Fruit fly (Drosophila melanogaster) whole organism, embryonic: ENCODE measurements around the gene kat-60L1.

Experiments
- Ada2b ChIP-seq: fragments of 200-800 bp; sonication (Bioruptor generic); IDR thresholded peaks from 2 replicates; pipeline ENCODE4 v1.3.6; 2022; ENCODE audit warnings: missing biosample characterization, missing genetic modification characterization
- Awh ChIP-seq: fragments of 200-800 bp; sonication (Bioruptor generic); IDR thresholded peaks from 2 replicates; pipeline ENCODE4, ENCODE4 v1.3.6; 2022; ENCODE audit warnings: missing biosample characterization, missing genetic modification characterization
- Bgb ChIP-seq: fragments of 200-800 bp; sonication (Bioruptor generic); IDR thresholded peaks from 2 replicates; pipeline ENCODE4 v1.3.6; 2022; ENCODE audit warnings: missing biosample characterization, missing genetic modification characterization; ENCODE audit not compliant: partially characterized antibody
- Blimp-1 ChIP-seq: fragments of 200-800 bp; sonication (Bioruptor generic); optimal IDR thresholded peaks from 3 replicates; lab custom pipeline; 2018; ENCODE audit warnings: missing biosample characterization, missing genetic modification characterization, mild to moderate bottlenecking, moderate library complexity, missing genetic modification reagents
- C15 ChIP-seq: fragments of 200-800 bp; sonication (Bioruptor generic); IDR thresholded peaks from 3 replicates; pipeline ENCODE4 v1.3.6; 2022; ENCODE audit warnings: missing biosample characterization, missing genetic modification characterization
- CG10543 ChIP-seq: fragments of 200-800 bp; sonication (Bioruptor generic); optimal IDR thresholded peaks from 3 replicates; lab custom pipeline; 2017; ENCODE audit warnings: missing biosample characterization, mild to moderate bottlenecking, missing genetic modification characterization, moderate library complexity
- CG10654 ChIP-seq: fragments of 200-800 bp; sonication (Bioruptor generic); optimal IDR thresholded peaks from 2 replicates; lab custom pipeline; 2016; ENCODE audit warnings: missing biosample characterization, missing genetic modification characterization
- CG11696 ChIP-seq: fragments of 200-800 bp; sonication (Bioruptor generic); IDR thresholded peaks from 2 replicates; pipeline ENCODE4 v1.3.6; 2022; ENCODE audit warnings: missing biosample characterization, missing genetic modification characterization
- CG13123 ChIP-seq: fragments of 200-800 bp; sonication (Bioruptor generic); optimal IDR thresholded peaks from 2 replicates; lab custom pipeline; 2016; ENCODE audit warnings: missing biosample characterization, missing genetic modification characterization
- CG13287 ChIP-seq: fragments of 200-800 bp; sonication (Bioruptor generic); IDR thresholded peaks from 2 replicates; pipeline ENCODE4 v1.3.6; 2022; ENCODE audit warnings: missing biosample characterization, missing genetic modification characterization; ENCODE audit not compliant: partially characterized antibody
- CG13775 ChIP-seq: fragments of 200-800 bp; sonication (Bioruptor generic); optimal IDR thresholded peaks from 3 replicates; lab custom pipeline; 2017; ENCODE audit warnings: missing biosample characterization, mild to moderate bottlenecking, missing genetic modification characterization
- CG14014 ChIP-seq: fragments of 200-800 bp; sonication (Bioruptor generic); IDR thresholded peaks from 2 replicates; pipeline ENCODE4 v1.3.6; 2022; ENCODE audit warnings: missing biosample characterization, missing genetic modification characterization
- CG14667 ChIP-seq: fragments of 200-800 bp; sonication (Bioruptor generic); IDR thresholded peaks from 2 replicates; pipeline ENCODE4 v1.3.6; 2022; ENCODE audit warnings: missing biosample characterization, missing genetic modification characterization
- CG14860 ChIP-seq: fragments of 200-800 bp; sonication (Bioruptor generic); IDR thresholded peaks from 3 replicates; pipeline ENCODE4 v1.3.6; 2022; ENCODE audit warnings: missing biosample characterization, missing genetic modification characterization; ENCODE audit not compliant: partially characterized antibody
- CG15696 ChIP-seq: fragments of 200-800 bp; sonication (Bioruptor generic); optimal IDR thresholded peaks from 2 replicates; lab custom pipeline; 2019; ENCODE audit warnings: missing biosample characterization, mild to moderate bottlenecking, missing genetic modification characterization, moderate library complexity
- CG2120 ChIP-seq: fragments of 200-800 bp; sonication (Bioruptor generic); optimal IDR thresholded peaks from 3 replicates; lab custom pipeline; 2016; ENCODE audit warnings: missing biosample characterization, missing genetic modification characterization
- CG2202 ChIP-seq: fragments of 200-800 bp; sonication (Bioruptor generic); optimal IDR thresholded peaks from 2 replicates; lab custom pipeline; 2018; ENCODE audit warnings: missing biosample characterization, mild to moderate bottlenecking, missing genetic modification characterization
- CG4617 ChIP-seq: fragments of 200-800 bp; sonication (Bioruptor generic); optimal IDR thresholded peaks from 3 replicates; lab custom pipeline; 2016; ENCODE audit warnings: missing biosample characterization, missing genetic modification characterization, borderline replicate concordance
- CG6689 ChIP-seq: fragments of 200-800 bp; sonication (Bioruptor generic); IDR thresholded peaks from 2 replicates; pipeline ENCODE4 v1.3.6; 2022; ENCODE audit warnings: missing biosample characterization, missing genetic modification characterization
- CG6854 ChIP-seq: fragments of 200-800 bp; sonication (Bioruptor generic); optimal IDR thresholded peaks from 3 replicates; lab custom pipeline; 2017; ENCODE audit warnings: missing biosample characterization, mild to moderate bottlenecking, missing genetic modification characterization
- CG7357 ChIP-seq: fragments of 200-800 bp; sonication (Bioruptor generic); IDR thresholded peaks from 3 replicates; pipeline ENCODE4 v1.3.6; 2022; ENCODE audit warnings: missing biosample characterization, missing genetic modification characterization
- CG7786 ChIP-seq: fragments of 200-800 bp; sonication (Bioruptor generic); optimal IDR thresholded peaks from 2 replicates; lab custom pipeline; 2016; ENCODE audit warnings: missing biosample characterization, missing genetic modification characterization
- CG7928 ChIP-seq: fragments of 200-800 bp; sonication (Bioruptor generic); optimal IDR thresholded peaks from 2 replicates; lab custom pipeline; 2017; ENCODE audit warnings: missing biosample characterization, mild to moderate bottlenecking, missing genetic modification characterization
- CG7963 ChIP-seq: fragments of 200-800 bp; sonication (Bioruptor generic); IDR thresholded peaks from 3 replicates; pipeline ENCODE4 v1.3.6; 2022; ENCODE audit warnings: missing biosample characterization, missing genetic modification characterization; ENCODE audit not compliant: partially characterized antibody
- CG8281 ChIP-seq: fragments of 200-800 bp; sonication (Bioruptor generic); optimal IDR thresholded peaks from 2 replicates; lab custom pipeline; 2018; ENCODE audit warnings: missing biosample characterization, mild to moderate bottlenecking, missing genetic modification characterization, moderate library complexity
- CTCF ChIP-seq: fragments of 200-800 bp; sonication (Bioruptor generic); optimal IDR thresholded peaks from 2 replicates; lab custom pipeline; 2017; ENCODE audit warnings: missing biosample characterization, mild to moderate bottlenecking, missing genetic modification characterization, moderate library complexity
- Ets65A ChIP-seq: fragments of 200-800 bp; sonication (Bioruptor generic); peaks from one replicate; lab custom pipeline; 2016; ENCODE audit warnings: missing biosample characterization, missing genetic modification characterization
- Fer2 ChIP-seq: fragments of 200-800 bp; sonication (Bioruptor generic); optimal IDR thresholded peaks from 2 replicates; lab custom pipeline; 2018; ENCODE audit warnings: missing biosample characterization, mild to moderate bottlenecking, missing genetic modification characterization, moderate library complexity
- Hr3 ChIP-seq: fragments of 200-800 bp; sonication (Bioruptor generic); optimal IDR thresholded peaks from 3 replicates; lab custom pipeline; 2016; ENCODE audit warnings: missing biosample characterization, missing genetic modification characterization
- Lpt ChIP-seq: fragments of >200 bp; optimal IDR thresholded peaks from 2 replicates; lab custom pipeline; 2018; ENCODE audit warnings: missing biosample characterization, missing genetic modification characterization
- NK7.1 ChIP-seq: fragments of 200-800 bp; sonication (Bioruptor generic); optimal IDR thresholded peaks from 3 replicates; lab custom pipeline; 2016; ENCODE audit warnings: missing biosample characterization, missing genetic modification characterization
- Rx ChIP-seq: fragments of 200-800 bp; sonication (Bioruptor generic); IDR thresholded peaks from 2 replicates; pipeline ENCODE4 v1.3.6; 2022; ENCODE audit warnings: missing biosample characterization, missing genetic modification characterization
- Sry-β ChIP-seq: fragments of 200-800 bp; sonication (Bioruptor generic); optimal IDR thresholded peaks from 2 replicates; lab custom pipeline; 2018; ENCODE audit warnings: missing biosample characterization, mild to moderate bottlenecking, missing genetic modification characterization, moderate library complexity
- abd-A ChIP-seq: fragments of 200-800 bp; sonication (Bioruptor generic); optimal IDR thresholded peaks from 3 replicates; lab custom pipeline; 2019; ENCODE audit warnings: missing biosample characterization, mild to moderate bottlenecking, missing genetic modification characterization, moderate library complexity
- ac ChIP-seq: fragments of 200-800 bp; sonication (Bioruptor generic); optimal IDR thresholded peaks from 3 replicates; lab custom pipeline; 2017; ENCODE audit warnings: missing biosample characterization, mild to moderate bottlenecking, missing genetic modification characterization
- az2 ChIP-seq: fragments of 200-800 bp; sonication (Bioruptor generic); optimal IDR thresholded peaks from 3 replicates; lab custom pipeline; 2016; ENCODE audit warnings: missing biosample characterization, missing genetic modification characterization
- ci ChIP-seq: fragments of 200-800 bp; sonication (Bioruptor generic); IDR thresholded peaks from 3 replicates; pipeline ENCODE4 v1.3.6; 2022; ENCODE audit warnings: missing biosample characterization, missing genetic modification characterization
- dati ChIP-seq: fragments of 200-800 bp; sonication (Bioruptor generic); IDR thresholded peaks from 2 replicates; pipeline ENCODE4 v1.3.6; 2022; ENCODE audit warnings: missing biosample characterization, missing genetic modification characterization
- dmrt99B ChIP-seq: fragments of 200-800 bp; sonication (Bioruptor generic); optimal IDR thresholded peaks from 2 replicates; lab custom pipeline; 2018; ENCODE audit warnings: missing biosample characterization, mild to moderate bottlenecking, missing genetic modification characterization, moderate library complexity
- dpn ChIP-seq, 2 experiments: fragments of 200-800 bp; sonication (Bioruptor generic); optimal IDR thresholded peaks; 3 replicates each; lab custom pipeline; 2016; ENCODE audit warnings: missing biosample characterization in 2 of 2, missing genetic modification characterization in 2 of 2
- ham ChIP-seq: fragments of 200-800 bp; sonication (Bioruptor generic); IDR thresholded peaks from 2 replicates; pipeline ENCODE4 v1.3.6; 2022; ENCODE audit warnings: missing biosample characterization, missing genetic modification characterization
- lbe ChIP-seq: fragments of 200-800 bp; sonication (Bioruptor generic); optimal IDR thresholded peaks from 2 replicates; lab custom pipeline; 2016; ENCODE audit warnings: missing biosample characterization, mild to moderate bottlenecking, missing genetic modification characterization
- lmd ChIP-seq: fragments of 200-800 bp; sonication (Bioruptor generic); IDR thresholded peaks from 2 replicates; pipeline ENCODE4 v1.3.6; 2022; ENCODE audit warnings: missing biosample characterization, missing genetic modification characterization
- run ChIP-seq: fragments of 200-800 bp; sonication (Bioruptor generic); optimal IDR thresholded peaks from 3 replicates; lab custom pipeline; 2018; ENCODE audit warnings: missing biosample characterization, mild to moderate bottlenecking, missing genetic modification characterization
- sug ChIP-seq: fragments of 200-800 bp; optimal IDR thresholded peaks from 2 replicates; lab custom pipeline; 2019; ENCODE audit warnings: missing biosample characterization, mild to moderate bottlenecking, missing genetic modification characterization, moderate library complexity
- tin ChIP-seq: fragments of 200-800 bp; sonication (Bioruptor generic); optimal IDR thresholded peaks from 3 replicates; lab custom pipeline; 2016; ENCODE audit warnings: missing biosample characterization, missing genetic modification characterization
- tna ChIP-seq: fragments of 200-800 bp; sonication (Bioruptor generic); IDR thresholded peaks from 2 replicates; pipeline ENCODE4 v1.3.6; 2022; ENCODE audit warnings: missing biosample characterization, missing genetic modification characterization; ENCODE audit not compliant: partially characterized antibody
- unpg ChIP-seq: fragments of 200-800 bp; sonication (Bioruptor generic); optimal IDR thresholded peaks from 3 replicates; lab custom pipeline; 2018; ENCODE audit warnings: missing biosample characterization, mild to moderate bottlenecking, missing genetic modification characterization, moderate library complexity

The kat-60L1 gene

dm6 chr3R:5789025-5789953, 7.7 kb downstream of the kat-60L1 start, which contains the start of the genes Hat1 and Rpn5 (continued):
- TF ChIP-seq lbe (GFP tag; lab: Kevin White, UChicago) (peak; percentile 79), ac (no peak), abd-A (tag; lab: Kevin White, UChicago) (no peak), Bgb (GFP tag; lab: Robert Waterston, UW) (peak; percentile 62), ham (GFP tag; lab: Robert Waterston, UW) (0 out of 2 replicates have a peak, but pooled peaks have one; percentile 33), C15 (GFP tag; lab: Robert Waterston, UW) (no peak), CG11696 (GFP tag; lab: Robert Waterston, UW) (no peak), Blimp-1 (GFP tag; lab: Kevin White, UChicago) (peak; percentile 56), ci (GFP tag; lab: Robert Waterston, UW) (peak; percentile 45; the same call in 2 of the 3 replicates), CG13775 (GFP tag; lab: Kevin White, UChicago) (peak; percentile 93), CG7928 (GFP tag; lab: Kevin White, UChicago) (peak; percentile 45), Rx (GFP tag; lab: Robert Waterston, UW) (no peak; the same call in 1 of the 2 replicates), Awh (GFP tag; lab: Robert Waterston, UW) (no peak), CG7786 (GFP tag; lab: Kevin White, UChicago) (peak; percentile 93), run (tag; lab: Kevin White, UChicago) (no peak), CTCF (peak; percentile 2), CG10543 (GFP tag; lab: Kevin White, UChicago) (peak; percentile 75), Fer2 (tag; lab: Kevin White, UChicago) (peak; percentile 47), Sry-β (GFP tag; lab: Kevin White, UChicago) (peak; percentile 90), CG15696 (tag; lab: Kevin White, UChicago) (peak; percentile 62), dpn (GFP tag; optimal IDR thresholded peaks at IDR 0.05; lab: Kevin White, UChicago) (peak; percentile 89 to 94), CG7963 (GFP tag; lab: Robert Waterston, UW) (peak; percentile 56; the same call in 2 of the 3 replicates), CG7357 (GFP tag; lab: Robert Waterston, UW) (peak; percentile 50; the same call in 2 of the 3 replicates), CG14014 (peak; percentile 61; the same call in 1 of the 2 replicates), sug (tag; lab: Kevin White, UChicago) (peak; percentile 70), CG13123 (GFP tag; lab: Kevin White, UChicago) (peak; percentile 68), CG2202 (tag; lab: Kevin White, UChicago) (peak; percentile 46), Hr3 (peak; percentile 90), tin (GFP tag; lab: Kevin White, UChicago) (peak; percentile 88), dmrt99B (tag; lab: Kevin White, UChicago) (no peak), Ada2b (GFP tag; lab: Robert Waterston, UW) (peak; percentile 56), lmd (GFP tag; lab: Robert Waterston, UW) (peak; percentile 70), Ets65A (GFP tag; lab: Kevin White, UChicago) (peak; percentile 99), tna (GFP tag; lab: Robert Waterston, UW) (peak; percentile 17; the same call in 1 of the 2 replicates), CG4617 (peak; percentile 76), CG10654 (GFP tag; lab: Kevin White, UChicago) (peak; percentile 78), CG6689 (GFP tag; lab: Robert Waterston, UW) (peak; percentile 64), az2 (GFP tag; lab: Kevin White, UChicago) (peak; percentile 84), CG2120 (peak; percentile 96), CG14667 (peak; percentile 33; the same call in 1 of the 2 replicates), CG6854 (GFP tag; lab: Kevin White, UChicago) (no peak), CG14860 (GFP tag; lab: Robert Waterston, UW) (peak; percentile 68; the same call in 2 of the 3 replicates), CG13287 (peak; percentile 83), CG8281 (tag; lab: Kevin White, UChicago) (peak; percentile 36), dati (GFP tag; lab: Robert Waterston, UW) (no peak), unpg (GFP tag; lab: Kevin White, UChicago) (peak; percentile 66), Lpt (GFP tag; lab: Kevin White, UChicago) (no peak), NK7.1 (GFP tag; lab: Kevin White, UChicago) (peak; percentile 72)
